Worm (Caenorhabditis elegans) whole organism, late embryonic: ENCODE measurements around the gene cogc-6.

Experiments used
- C08G9.2 ChIP-seq: sonication (generic microtip); optimal IDR thresholded peaks from 2 replicates; lab custom pipeline; 2016; ENCODE audit warnings: mild to moderate bottlenecking, missing genetic modification characterization, moderate library complexity, missing compliant biosample characterization
- ahr-1 ChIP-seq: sonication (generic microtip); optimal IDR thresholded peaks from 2 replicates; lab custom pipeline; 2016; ENCODE audit warnings: missing genetic modification characterization, missing compliant biosample characterization
- ceh-19 ChIP-seq: fragments of 200-800 bp; sonication (Bioruptor generic); optimal IDR thresholded peaks from 2 replicates; lab custom pipeline; 2018; ENCODE audit warnings: mild to moderate bottlenecking, missing genetic modification characterization, missing compliant biosample characterization
- ceh-24 ChIP-seq: sonication (generic microtip); optimal IDR thresholded peaks from 2 replicates; lab custom pipeline; 2016; ENCODE audit warnings: mild to moderate bottlenecking, missing genetic modification characterization, missing compliant biosample characterization
- ceh-31 ChIP-seq: sonication (generic microtip); optimal IDR thresholded peaks from 2 replicates; lab custom pipeline; 2016; ENCODE audit warnings: missing genetic modification characterization, missing compliant biosample characterization
- ceh-34 ChIP-seq: sonication (generic microtip); optimal IDR thresholded peaks from 2 replicates; lab custom pipeline; 2016; ENCODE audit warnings: mild to moderate bottlenecking, missing genetic modification characterization, missing compliant biosample characterization
- ceh-45 ChIP-seq: fragments of 200-800 bp; sonication (Bioruptor generic); IDR thresholded peaks from 2 replicates; pipeline ENCODE4 v1.3.6; 2022; ENCODE audit warnings: missing genetic modification reagents, missing genetic modification characterization, missing compliant biosample characterization
- ceh-6 ChIP-seq: fragments of 200-800 bp; sonication (Bioruptor generic); optimal IDR thresholded peaks from 2 replicates; lab custom pipeline; 2018; ENCODE audit warnings: mild to moderate bottlenecking, missing genetic modification characterization, missing compliant biosample characterization
- ceh-9 ChIP-seq: sonication (generic microtip); optimal IDR thresholded peaks from 2 replicates; lab custom pipeline; 2016; ENCODE audit warnings: mild to moderate bottlenecking, missing genetic modification characterization, inconsistent platforms, missing compliant biosample characterization
- che-1 ChIP-seq: sonication (generic microtip); optimal IDR thresholded peaks from 2 replicates; lab custom pipeline; 2016; ENCODE audit warnings: mild to moderate bottlenecking, missing genetic modification characterization, missing compliant biosample characterization
- dve-1 ChIP-seq: sonication (generic microtip); optimal IDR thresholded peaks from 2 replicates; lab custom pipeline; 2017; ENCODE audit warnings: antibody characterized with exemption, mild to moderate bottlenecking, missing genetic modification characterization, missing compliant biosample characterization
- ets-4 ChIP-seq: sonication (generic microtip); optimal IDR thresholded peaks from 2 replicates; lab custom pipeline; 2016; ENCODE audit warnings: missing genetic modification characterization, missing compliant biosample characterization
- eyg-1 ChIP-seq: sonication (generic microtip); optimal IDR thresholded peaks from 2 replicates; lab custom pipeline; 2016; ENCODE audit warnings: missing genotype, missing genetic modification characterization, missing compliant biosample characterization
- fax-1 ChIP-seq: sonication (generic microtip); optimal IDR thresholded peaks from 2 replicates; lab custom pipeline; 2016; ENCODE audit warnings: missing genotype, missing genetic modification characterization, missing compliant biosample characterization
- hlh-15 ChIP-seq: sonication (generic microtip); optimal IDR thresholded peaks from 2 replicates; lab custom pipeline; 2016; ENCODE audit warnings: missing genetic modification characterization, missing compliant biosample characterization
- lin-11 ChIP-seq: fragments of 200-800 bp; sonication (Bioruptor generic); optimal IDR thresholded peaks from 2 replicates; lab custom pipeline; 2018; ENCODE audit warnings: mild to moderate bottlenecking, missing genetic modification characterization, missing compliant biosample characterization
- mec-3 ChIP-seq: sonication (generic microtip); optimal IDR thresholded peaks from 2 replicates; lab custom pipeline; 2016; ENCODE audit warnings: borderline replicate concordance, missing genetic modification characterization, missing compliant biosample characterization
- npax-4 ChIP-seq: sonication (generic microtip); optimal IDR thresholded peaks from 2 replicates; lab custom pipeline; 2016; ENCODE audit warnings: missing genetic modification characterization, missing compliant biosample characterization
- odd-2 ChIP-seq: sonication (generic microtip); optimal IDR thresholded peaks from 2 replicates; lab custom pipeline; 2017; ENCODE audit warnings: antibody characterized with exemption, mild to moderate bottlenecking, missing genetic modification characterization, missing compliant biosample characterization
- pax-1 ChIP-seq: fragments of 150-350 bp; optimal IDR thresholded peaks from 2 replicates; lab custom pipeline; 2014; ENCODE audit warnings: missing biosample characterization, missing genetic modification characterization
- pha-2 ChIP-seq: sonication (generic microtip); optimal IDR thresholded peaks from 2 replicates; lab custom pipeline; 2017; ENCODE audit warnings: mild to moderate bottlenecking, missing genetic modification characterization, missing compliant biosample characterization
- pqm-1 ChIP-seq: sonication (generic microtip); optimal IDR thresholded peaks from 2 replicates; lab custom pipeline; 2016; ENCODE audit warnings: missing genetic modification characterization, missing compliant biosample characterization
- pros-1 ChIP-seq: fragments of 150-350 bp; optimal IDR thresholded peaks from 2 replicates; lab custom pipeline; 2014; ENCODE audit warnings: missing biosample characterization, missing genetic modification reagents, missing genetic modification characterization
- rnt-1 ChIP-seq: sonication (generic microtip); optimal IDR thresholded peaks from 2 replicates; lab custom pipeline; 2016; ENCODE audit warnings: missing genetic modification characterization, missing compliant biosample characterization
- sdc-2 ChIP-seq: sonication (generic microtip); optimal IDR thresholded peaks from 2 replicates; lab custom pipeline; 2016; ENCODE audit warnings: missing genotype, missing genetic modification characterization, missing compliant biosample characterization
- sox-2 ChIP-seq: fragments of 200-800 bp; sonication (Bioruptor generic); IDR thresholded peaks from 2 replicates; pipeline ENCODE4 v1.3.6; 2022; ENCODE audit warnings: missing genetic modification reagents, missing genetic modification characterization, missing compliant biosample characterization
- tbx-2 ChIP-seq: sonication (generic microtip); optimal IDR thresholded peaks from 2 replicates; lab custom pipeline; 2016; ENCODE audit warnings: missing genetic modification characterization, missing compliant biosample characterization
- ttx-3 ChIP-seq: sonication (generic microtip); optimal IDR thresholded peaks from 2 replicates; lab custom pipeline; 2016; ENCODE audit warnings: missing genetic modification reagents, missing genetic modification characterization, missing compliant biosample characterization
- unc-42 ChIP-seq: sonication (generic microtip); optimal IDR thresholded peaks from 2 replicates; lab custom pipeline; 2016; ENCODE audit warnings: missing genotype, missing genetic modification characterization, missing compliant biosample characterization
- unc-55 ChIP-seq: sonication (generic microtip); optimal IDR thresholded peaks from 2 replicates; lab custom pipeline; 2017; ENCODE audit warnings: missing biosample characterization, missing genetic modification reagents, missing genetic modification characterization

The cogc-6 gene

DNA sequence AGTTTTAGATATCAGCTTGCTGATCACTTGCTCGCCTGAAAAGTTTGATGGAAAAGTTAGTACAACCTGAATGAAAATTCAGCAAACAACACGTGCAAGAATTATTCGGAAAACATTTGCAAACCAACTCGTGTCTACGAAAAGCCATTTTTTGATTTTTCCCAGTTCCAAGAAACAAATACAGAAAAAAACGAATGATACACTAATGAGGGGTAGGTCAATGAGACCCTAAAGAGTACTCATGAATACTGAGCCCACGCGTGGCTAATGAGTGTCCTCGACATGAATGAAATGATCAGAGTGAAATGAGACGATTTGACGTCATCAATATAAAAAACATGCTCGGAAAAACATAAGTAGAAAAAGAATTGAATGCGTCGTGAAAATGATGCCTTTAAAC is 9.1 kb downstream of the cogc-6 start:
- TF ChIP-seq npax-4 (tag; lab: Kevin White, UChicago) (no peak), lin-11 (tag; lab: Kevin White, UChicago) (no peak), ceh-24 (tag; lab: Kevin White, UChicago) (no peak), ttx-3 (tag; lab: Kevin White, UChicago) (no peak), ceh-19 (GFP tag; lab: Kevin White, UChicago) (no peak), ceh-6 (no peak), odd-2 (tag; lab: Kevin White, UChicago) (no peak), ceh-34 (tag; lab: Kevin White, UChicago) (no peak), ceh-31 (tag; lab: Kevin White, UChicago) (no peak), sox-2 (no peak), eyg-1 (no peak), unc-55 (no peak)

DNA sequence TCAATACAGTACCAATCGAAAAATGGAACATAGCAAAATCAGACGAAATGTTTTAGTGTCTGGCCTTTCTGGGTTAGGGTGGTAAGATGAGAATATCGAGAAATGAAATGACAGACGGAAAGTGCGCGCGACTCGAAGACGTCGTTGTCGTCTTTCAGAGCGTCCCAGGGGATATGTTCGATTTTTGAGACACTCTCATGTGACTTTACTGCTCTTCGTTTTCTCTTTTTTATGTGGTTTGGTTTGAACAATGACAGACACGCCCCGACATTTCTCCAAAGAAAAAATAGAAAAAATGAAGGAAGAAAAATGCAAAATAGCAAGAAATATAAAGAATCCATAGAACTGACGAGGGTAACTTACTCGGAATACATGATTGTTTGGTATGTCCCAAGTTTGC is 10.6 kb downstream of the cogc-6 start:
- no peak for TF ChIP-seq ceh-9 (tag; lab: Kevin White, UChicago)
- TF ChIP-seq pha-2 (tag; lab: Kevin White, UChicago) = no peak
- TF ChIP-seq fax-1 (tag; lab: Kevin White, UChicago) = no peak
- TF ChIP-seq sox-2 = no peak
- TF ChIP-seq, all 69 proteins: peak for 0

DNA sequence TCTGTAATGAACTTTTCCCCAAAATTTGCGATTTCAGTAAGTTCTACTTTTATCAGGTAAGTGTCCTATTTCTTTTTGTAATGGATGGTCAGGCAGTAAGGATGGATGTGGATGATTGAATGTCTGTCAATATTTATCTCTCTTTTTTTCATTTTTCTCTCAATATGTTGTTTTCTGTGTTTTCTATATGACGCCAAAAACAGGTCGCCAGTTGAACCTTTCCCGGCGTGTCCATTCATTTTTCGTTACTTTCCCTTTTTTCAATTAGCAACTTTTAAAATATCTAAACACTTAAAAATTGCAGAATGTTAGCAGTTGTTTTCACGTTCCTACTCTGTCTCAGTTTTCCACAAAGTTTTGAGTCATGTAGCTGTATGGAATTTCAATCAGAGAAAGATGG is 14.2 kb downstream of the cogc-6 start, which contains the start of gene timp-1:
timp-1 (plus strand) TSS at position 305 of the 400 bp plus-strand sequence.
- no peak for TF ChIP-seq ets-4 (tag; lab: Kevin White, UChicago)
- TF ChIP-seq rnt-1 (tag; lab: Kevin White, UChicago) = no peak
- TF ChIP-seq C08G9.2 (tag; lab: Kevin White, UChicago) = no peak
- no peak for TF ChIP-seq odd-2 (tag; lab: Kevin White, UChicago)
- TF ChIP-seq tbx-2 (tag; lab: Kevin White, UChicago) = no peak
- no peak for TF ChIP-seq npax-4 (tag; lab: Kevin White, UChicago)
- TF ChIP-seq fax-1 (tag; lab: Kevin White, UChicago) = no peak

DNA sequence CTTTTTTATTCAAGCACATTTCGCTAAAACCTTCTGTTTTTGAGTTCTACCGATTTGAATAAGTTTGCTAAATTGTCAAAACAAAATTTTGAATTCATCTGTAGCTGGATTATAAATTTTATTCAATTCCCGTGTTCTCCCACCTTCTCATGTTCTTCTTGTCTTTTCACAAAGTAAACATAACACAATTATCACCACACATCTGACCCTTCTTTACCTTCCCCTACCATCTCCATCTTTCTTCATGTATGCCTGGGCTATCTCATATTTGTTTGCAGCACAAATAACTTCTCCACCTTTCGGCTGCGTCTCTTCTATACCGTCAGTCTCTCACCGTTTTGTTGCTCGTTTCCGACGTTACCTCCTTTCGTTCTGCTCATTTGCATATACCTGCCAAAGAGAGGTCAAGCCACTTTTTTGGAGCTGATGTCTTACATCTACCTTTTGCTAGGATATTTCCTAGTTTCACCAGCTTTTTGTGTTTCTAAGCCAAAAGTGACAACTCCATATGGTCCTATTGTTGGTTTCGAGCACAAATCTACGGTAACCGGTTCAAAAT is 18.0 kb downstream of the cogc-6 start, which contains the start of gene cest-17:
cest-17 (plus strand) TSS at position 248 of the 559 bp plus-strand sequence.
- TF ChIP-seq tbx-2 (tag; lab: Kevin White, UChicago) = peak; percentile 20
- no peak for TF ChIP-seq unc-42
- TF ChIP-seq, all 69 proteins: peak for 1

DNA sequence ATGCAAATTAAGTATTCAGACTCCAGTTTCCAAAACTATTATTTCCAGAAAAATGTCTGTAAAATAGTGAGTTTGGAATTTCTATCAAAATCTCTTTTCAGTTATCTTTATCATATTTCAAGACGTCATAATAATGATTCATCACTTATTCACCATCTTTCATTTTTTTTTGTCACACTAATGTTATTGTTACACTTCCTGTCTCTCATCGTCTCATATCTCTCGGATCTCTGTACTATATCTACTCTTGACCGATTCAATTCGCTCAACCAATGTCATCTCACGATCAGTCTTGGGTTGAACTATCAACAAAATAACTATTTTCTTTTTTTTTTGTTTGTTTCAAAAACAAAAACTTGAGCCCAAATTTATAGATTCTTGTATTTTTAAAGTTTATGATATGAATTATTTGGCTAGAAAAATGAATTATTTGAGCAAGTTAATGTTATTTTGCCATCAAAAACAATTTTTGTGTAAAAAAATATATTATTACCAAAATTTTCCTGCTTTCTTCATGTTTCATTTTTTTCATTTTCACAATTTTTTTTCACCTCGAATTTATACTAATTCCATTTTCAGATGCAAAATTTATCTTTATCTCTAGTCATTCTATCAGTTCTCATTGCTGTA is 19.8 kb downstream of the cogc-6 start, which contains the start of gene cri-2:
cri-2 (plus strand) TSS at position 580 of the 630 bp plus-strand sequence.
- TF ChIP-seq sdc-2 (tag; lab: Kevin White, UChicago) = no peak
- no peak for TF ChIP-seq hlh-15 (tag; lab: Kevin White, UChicago)
- no peak for TF ChIP-seq fax-1 (tag; lab: Kevin White, UChicago)
- no peak for TF ChIP-seq C08G9.2 (tag; lab: Kevin White, UChicago)
- no peak for TF ChIP-seq pax-1 (tag; lab: Kevin White, UChicago)
- no peak for TF ChIP-seq mec-3 (tag; lab: Kevin White, UChicago)
- no peak for TF ChIP-seq npax-4 (tag; lab: Kevin White, UChicago)
- TF ChIP-seq pqm-1 (tag; lab: Kevin White, UChicago) = no peak
- no peak for TF ChIP-seq ceh-45 (GFP tag; lab: Robert Waterston, UW)
- no peak for TF ChIP-seq ttx-3 (tag; lab: Kevin White, UChicago)
- TF ChIP-seq lin-11 (tag; lab: Kevin White, UChicago) = no peak
- TF ChIP-seq che-1 (tag; lab: Kevin White, UChicago) = no peak
- TF ChIP-seq ahr-1 (tag; lab: Kevin White, UChicago) = no peak
- no peak for TF ChIP-seq dve-1 (tag; lab: Kevin White, UChicago)
- no peak for TF ChIP-seq pros-1 (tag; lab: Kevin White, UChicago)
